Worm (Caenorhabditis elegans) whole organism, L2 larva: ENCODE measurements around the gene F47C12.8.

Experiments
- ama-1 ChIP-seq: fragments of 150-350 bp; optimal IDR thresholded peaks from 2 replicates; lab custom pipeline; 2018; ENCODE audit warnings: inconsistent platforms
- ceh-82 ChIP-seq: fragments of 150-350 bp; optimal IDR thresholded peaks from 2 replicates; lab custom pipeline; 2014; ENCODE audit warnings: missing biosample characterization, missing genetic modification characterization
- lin-39 ChIP-seq: fragments of 150-350 bp; optimal IDR thresholded peaks from 2 replicates; lab custom pipeline; 2014; ENCODE audit warnings: missing biosample characterization, missing genetic modification reagents, missing genetic modification characterization
- nhr-11 ChIP-seq: fragments of 150-350 bp; optimal IDR thresholded peaks from 2 replicates; lab custom pipeline; 2014; ENCODE audit warnings: missing biosample characterization, missing genetic modification characterization
- nhr-12 ChIP-seq: fragments of 150-350 bp; optimal IDR thresholded peaks from 2 replicates; lab custom pipeline; 2014; ENCODE audit warnings: missing biosample characterization, missing genetic modification characterization
- nhr-25 ChIP-seq: fragments of 150-350 bp; sonication (generic microtip); optimal IDR thresholded peaks from 3 replicates; lab custom pipeline; 2014; ENCODE audit warnings: missing biosample characterization, missing genetic modification characterization
- snpc-4 ChIP-seq: fragments of 150-350 bp; optimal IDR thresholded peaks from 2 replicates; lab custom pipeline; 2014; ENCODE audit warnings: missing biosample characterization, missing genetic modification characterization
- unc-62 ChIP-seq: fragments of 150-350 bp; optimal IDR thresholded peaks from 2 replicates; lab custom pipeline; 2014; ENCODE audit warnings: missing biosample characterization, missing genetic modification reagents, missing genetic modification characterization
- ztf-11 ChIP-seq: sonication (generic microtip); optimal IDR thresholded peaks from 2 replicates; lab custom pipeline; 2017; ENCODE audit warnings: missing biosample characterization, missing genetic modification characterization
- ztf-4 ChIP-seq: fragments of 150-350 bp; optimal IDR thresholded peaks from 2 replicates; lab custom pipeline; 2014; ENCODE audit warnings: missing biosample characterization, missing genetic modification characterization

DNA sequence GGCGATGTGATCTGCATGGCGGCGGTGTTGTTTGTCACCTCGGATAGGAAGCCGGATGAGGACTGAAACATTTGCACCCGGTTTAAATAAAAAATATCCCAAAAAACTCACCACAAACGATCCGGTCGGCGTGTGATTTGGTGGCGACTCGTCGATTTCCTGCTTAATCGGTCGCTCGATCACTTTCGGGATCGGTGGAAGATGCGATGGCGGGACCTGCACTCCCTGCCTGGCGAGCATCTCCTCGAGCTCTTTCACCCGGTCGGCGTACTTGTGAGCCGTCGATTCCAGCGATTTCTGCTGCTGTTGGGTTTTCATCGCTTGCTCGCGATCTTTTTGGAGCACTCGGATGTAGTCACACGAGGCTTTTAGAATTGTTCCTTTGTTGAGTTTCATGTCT is 18.3 kb upstream of the F47C12.8 start:
- TF ChIP-seq unc-62 (no peak), nhr-12 (no peak), nhr-25 (tag; lab: Kevin White, UChicago) (no peak), ztf-4 (tag; lab: Kevin White, UChicago) (no peak), ztf-11 (tag; lab: Kevin White, UChicago) (no peak), nhr-11 (tag; lab: Kevin White, UChicago) (no peak), snpc-4 (tag; lab: Kevin White, UChicago) (no peak), lin-39 (tag; lab: Kevin White, UChicago) (no peak), ama-1 (lab: Kevin White, UChicago) (no peak), ceh-82 (tag; lab: Kevin White, UChicago) (no peak)
